Worm (Caenorhabditis elegans) whole organism, mixed stage, embryonic: ENCODE data around the gene lron-12.

Experiments used
- ceh-43 ChIP-seq: fragments of 200-800 bp; sonication (Bioruptor generic); optimal IDR thresholded peaks from 2 replicates; lab custom pipeline; 2018; ENCODE audit warnings: mild to moderate bottlenecking, missing genetic modification characterization, moderate library complexity, missing compliant biosample characterization
- ces-1 ChIP-seq: fragments of 150-350 bp; optimal IDR thresholded peaks from 2 replicates; lab custom pipeline; 2014; ENCODE audit warnings: missing biosample characterization, missing genetic modification reagents, missing genetic modification characterization
- elt-3 ChIP-seq: fragments of 150-350 bp; optimal IDR thresholded peaks from 2 replicates; lab custom pipeline; 2014; ENCODE audit warnings: missing biosample characterization, missing genetic modification characterization
- ham-2 ChIP-seq: fragments of 200-800 bp; sonication (Bioruptor generic); optimal IDR thresholded peaks from 2 replicates; lab custom pipeline; 2018; ENCODE audit warnings: mild to moderate bottlenecking, missing genetic modification characterization, missing compliant biosample characterization
- lin-13 ChIP-seq: fragments of 150-350 bp; optimal IDR thresholded peaks from 2 replicates; lab custom pipeline; 2014; ENCODE audit warnings: missing biosample characterization, missing genetic modification characterization
- lin-32 ChIP-seq: fragments of 200-800 bp; sonication (Bioruptor generic); optimal IDR thresholded peaks from 2 replicates; lab custom pipeline; 2018; ENCODE audit warnings: mild to moderate bottlenecking, missing genetic modification characterization, missing compliant biosample characterization
- lsy-2 ChIP-seq: fragments of 150-350 bp; optimal IDR thresholded peaks from 2 replicates; lab custom pipeline; 2014; ENCODE audit warnings: missing biosample characterization, missing genetic modification characterization
- mep-1 ChIP-seq: fragments of 150-350 bp; optimal IDR thresholded peaks from 2 replicates; lab custom pipeline; 2017; ENCODE audit warnings: missing biosample characterization, missing genetic modification reagents, missing genetic modification characterization, inconsistent platforms
- nhr-237 ChIP-seq: fragments of 150-350 bp; optimal IDR thresholded peaks from 2 replicates; lab custom pipeline; 2014; ENCODE audit warnings: missing biosample characterization, missing genetic modification characterization
- nhr-28 ChIP-seq: fragments of 150-350 bp; optimal IDR thresholded peaks from 2 replicates; lab custom pipeline; 2014; ENCODE audit warnings: missing biosample characterization, missing genetic modification characterization
- nhr-76 ChIP-seq: sonication (generic microtip); optimal IDR thresholded peaks from 2 replicates; lab custom pipeline; 2017; ENCODE audit warnings: missing biosample characterization, missing genetic modification characterization
- pha-4 ChIP-seq: fragments of 150-350 bp; optimal IDR thresholded peaks from 2 replicates; lab custom pipeline; 2018; ENCODE audit warnings: missing biosample characterization, missing genetic modification reagents, missing genetic modification characterization
- unc-120 ChIP-seq: sonication (generic microtip); optimal IDR thresholded peaks from 2 replicates; lab custom pipeline; 2017; ENCODE audit warnings: missing genetic modification characterization, missing compliant biosample characterization; ENCODE audit not compliant: poor library complexity, severe bottlenecking
- unc-62 ChIP-seq: fragments of 150-350 bp; optimal IDR thresholded peaks from 2 replicates; lab custom pipeline; 2014; ENCODE audit warnings: missing biosample characterization, missing genetic modification reagents, missing genetic modification characterization

DNA sequence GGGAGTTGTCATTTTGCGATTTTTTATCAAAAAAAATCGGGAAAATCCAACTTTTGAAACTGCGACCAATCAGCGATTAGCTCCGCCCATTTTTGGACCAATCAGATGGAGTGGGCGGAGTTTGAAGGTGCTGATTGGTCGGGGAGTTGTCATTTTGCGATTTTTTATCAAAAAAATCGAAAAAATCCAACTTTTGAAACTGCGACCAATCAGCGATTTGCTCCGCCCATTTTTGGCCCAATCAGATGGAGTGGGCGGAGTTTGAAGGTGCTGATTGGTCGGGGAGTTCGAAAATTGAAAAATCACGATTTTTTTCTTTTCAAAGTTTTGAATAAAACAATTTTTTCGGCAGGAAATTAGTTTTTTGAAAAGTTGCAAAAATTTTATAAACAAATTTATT, 39.3 kb upstream of the lron-12 start:
- TF ChIP-seq elt-3 (tag; lab: Kevin White, UChicago) (no peak), ces-1 (GFP tag; lab: Kevin White, UChicago) (no peak), pha-4 (tag; lab: Kevin White, UChicago) (no peak), unc-120 (tag; lab: Kevin White, UChicago) (no peak), lin-32 (GFP tag; lab: Kevin White, UChicago) (no peak), ham-2 (GFP tag; lab: Kevin White, UChicago) (no peak), nhr-76 (tag; lab: Kevin White, UChicago) (no peak), unc-62 (GFP tag; lab: Kevin White, UChicago) (no peak), ceh-43 (GFP tag; lab: Kevin White, UChicago) (no peak), lsy-2 (tag; lab: Kevin White, UChicago) (no peak), nhr-28 (tag; lab: Kevin White, UChicago) (no peak), lin-13 (tag; lab: Kevin White, UChicago) (no peak), mep-1 (tag; lab: Kevin White, UChicago) (no peak), nhr-237 (tag; lab: Kevin White, UChicago) (no peak)
